Fruit fly (Drosophila melanogaster): ENCODE data around the gene CG2310.

The CG2310 gene

dm6 chr3R:29493242-29493944 is at the start of gene CG2310, which contains the start of gene Diedel:
Gene CG2310 (minus strand): TSS chr3R:29493518.
Gene Diedel (plus strand): TSS chr3R:29493852.
- TF ChIP-seq h (optimal IDR thresholded peaks at IDR 0.05) (no peak), Myc (optimal IDR thresholded peaks at IDR 0.05) (no peak), Sin3A (optimal IDR thresholded peaks at IDR 0.05) (no peak), psq (optimal IDR thresholded peaks at IDR 0.05) (no peak), insv (optimal IDR thresholded peaks at IDR 0.05) (no peak), ttk (optimal IDR thresholded peaks at IDR 0.05) (no peak)

DNA sequence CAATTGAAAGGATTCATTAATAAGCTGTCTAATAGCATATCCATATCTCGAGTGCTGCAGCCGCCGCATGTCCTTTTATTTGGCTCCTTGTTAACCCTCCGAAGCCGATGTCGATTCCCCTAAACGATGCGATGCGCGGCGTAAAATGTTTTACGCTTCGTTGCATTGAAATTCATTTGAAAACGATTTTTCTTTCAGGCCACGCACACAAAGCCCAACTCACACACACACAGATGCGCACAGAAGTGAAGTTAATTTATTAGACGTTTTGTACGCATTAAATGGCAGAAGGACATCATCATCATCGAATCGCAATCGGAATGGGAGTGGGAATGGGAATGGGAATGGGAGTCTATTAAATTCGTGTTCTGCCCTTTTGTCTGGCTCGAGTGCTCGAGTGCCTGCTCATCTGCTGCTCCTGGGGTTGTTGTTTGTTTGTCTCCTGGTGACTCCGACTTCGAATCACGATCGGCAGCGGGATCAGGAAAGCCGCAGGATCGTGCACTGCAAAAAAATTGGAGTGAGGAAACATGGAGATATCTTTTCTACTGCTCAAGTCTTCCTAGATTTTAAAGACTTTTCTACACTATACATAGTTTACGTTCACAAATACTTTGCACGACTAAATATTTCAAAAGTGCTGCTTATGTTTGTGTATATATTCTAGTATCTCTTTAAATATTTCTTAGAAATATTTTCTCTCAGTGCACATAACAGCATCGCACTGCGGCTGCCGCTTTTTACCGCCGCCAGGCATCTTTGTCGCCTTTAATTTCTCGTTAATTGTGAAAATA is 47.8 kb upstream of the CG2310 start:
- no peak for TF ChIP-seq h (optimal IDR thresholded peaks at IDR 0.05)
- no peak for TF ChIP-seq Myc (optimal IDR thresholded peaks at IDR 0.05)
- no peak for TF ChIP-seq psq (optimal IDR thresholded peaks at IDR 0.05)
- TF ChIP-seq ttk (optimal IDR thresholded peaks at IDR 0.05): no peak
- no peak for TF ChIP-seq insv (optimal IDR thresholded peaks at IDR 0.05)

DNA sequence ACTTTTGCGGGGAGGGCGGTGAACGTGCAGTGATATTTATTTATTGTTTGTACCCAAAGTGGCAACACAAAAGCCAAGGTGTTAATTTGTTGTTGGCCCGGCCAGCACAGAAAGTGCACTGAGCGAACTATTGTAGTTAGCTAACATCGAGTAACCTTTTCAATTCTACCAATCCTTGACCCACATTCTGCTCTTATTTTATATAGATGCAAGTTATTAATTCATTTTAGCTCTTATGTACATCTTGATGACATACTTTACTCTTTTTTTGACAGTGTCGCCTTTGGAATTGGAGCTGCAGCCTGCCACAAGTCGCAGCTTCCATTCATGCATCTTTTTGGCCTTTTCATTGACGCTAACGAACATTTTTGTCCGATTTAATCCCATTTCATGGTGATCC is 45.1 kb upstream of the CG2310 start:
- TF ChIP-seq Sin3A (optimal IDR thresholded peaks at IDR 0.05) (no peak), psq (optimal IDR thresholded peaks at IDR 0.05) (no peak), insv (optimal IDR thresholded peaks at IDR 0.05) (no peak), h (optimal IDR thresholded peaks at IDR 0.05) (no peak), Myc (optimal IDR thresholded peaks at IDR 0.05) (no peak), ttk (optimal IDR thresholded peaks at IDR 0.05) (no peak)

DNA sequence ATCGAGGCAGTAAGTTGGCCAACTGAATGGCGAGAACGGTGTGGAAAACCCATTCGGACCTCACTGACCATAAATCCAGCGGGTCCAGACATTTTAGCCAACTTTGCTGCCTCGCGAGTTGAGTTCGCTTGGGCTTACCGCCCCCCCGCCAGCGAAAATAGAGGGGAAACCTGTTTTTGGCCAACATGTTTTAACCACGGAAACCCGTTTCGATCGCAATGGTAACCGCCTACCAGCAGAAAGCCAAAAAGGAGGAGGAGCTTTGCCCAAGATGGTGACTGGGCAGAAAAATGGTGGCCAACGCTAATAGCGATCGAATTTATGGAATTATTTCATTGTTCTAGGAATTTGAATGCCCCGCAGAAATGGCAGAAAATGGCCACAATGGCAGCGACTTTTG is 33.2 kb upstream of the CG2310 start:
- no peak for TF ChIP-seq insv (optimal IDR thresholded peaks at IDR 0.05)
- TF ChIP-seq ttk (optimal IDR thresholded peaks at IDR 0.05): no peak
- no peak for TF ChIP-seq Sin3A (optimal IDR thresholded peaks at IDR 0.05)
- TF ChIP-seq h (optimal IDR thresholded peaks at IDR 0.05): no peak
- no peak for TF ChIP-seq psq (optimal IDR thresholded peaks at IDR 0.05)
- no peak for TF ChIP-seq Myc (optimal IDR thresholded peaks at IDR 0.05)

DNA sequence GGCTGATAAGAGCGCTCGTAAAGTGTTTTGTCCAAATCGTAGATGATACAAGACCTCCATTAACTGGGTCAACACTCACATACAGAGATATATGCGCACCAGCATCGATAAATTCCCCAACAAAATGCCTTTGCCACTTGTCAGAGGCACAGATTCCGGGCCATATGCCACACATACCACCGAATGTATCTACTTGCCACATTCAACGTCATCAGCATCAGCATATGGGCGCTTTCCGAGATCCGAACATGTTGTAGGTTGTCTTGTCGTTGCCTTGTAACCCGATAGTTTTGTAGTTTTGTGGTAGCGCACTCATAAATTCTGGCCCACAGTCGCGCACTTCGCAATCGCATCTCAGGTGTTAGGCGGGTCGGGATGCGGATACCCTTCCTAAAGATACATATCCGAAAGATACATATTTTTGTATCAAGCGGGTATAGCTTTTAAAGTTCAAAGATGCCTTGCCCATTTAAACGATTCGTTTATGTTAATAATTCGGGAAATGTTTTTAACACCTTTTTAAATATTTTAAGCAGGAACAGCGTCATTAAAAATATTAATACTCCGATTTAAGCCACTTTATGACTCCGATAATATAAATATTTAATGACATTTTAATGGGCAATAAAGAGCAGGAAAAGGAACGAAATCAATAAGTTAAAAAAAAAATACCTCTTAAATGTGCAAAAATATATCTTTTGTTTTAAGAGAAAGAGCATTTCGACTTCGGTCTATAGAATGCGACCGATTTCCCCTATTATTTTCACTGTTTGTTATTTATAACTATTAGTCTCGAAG is 30.9 kb upstream of the CG2310 start:
- TF ChIP-seq h (optimal IDR thresholded peaks at IDR 0.05): no peak
- no peak for TF ChIP-seq ttk (optimal IDR thresholded peaks at IDR 0.05)
- no peak for TF ChIP-seq Myc (optimal IDR thresholded peaks at IDR 0.05)
- no peak for TF ChIP-seq insv (optimal IDR thresholded peaks at IDR 0.05)
- no peak for TF ChIP-seq Sin3A (optimal IDR thresholded peaks at IDR 0.05)
- no peak for TF ChIP-seq psq (optimal IDR thresholded peaks at IDR 0.05)

DNA sequence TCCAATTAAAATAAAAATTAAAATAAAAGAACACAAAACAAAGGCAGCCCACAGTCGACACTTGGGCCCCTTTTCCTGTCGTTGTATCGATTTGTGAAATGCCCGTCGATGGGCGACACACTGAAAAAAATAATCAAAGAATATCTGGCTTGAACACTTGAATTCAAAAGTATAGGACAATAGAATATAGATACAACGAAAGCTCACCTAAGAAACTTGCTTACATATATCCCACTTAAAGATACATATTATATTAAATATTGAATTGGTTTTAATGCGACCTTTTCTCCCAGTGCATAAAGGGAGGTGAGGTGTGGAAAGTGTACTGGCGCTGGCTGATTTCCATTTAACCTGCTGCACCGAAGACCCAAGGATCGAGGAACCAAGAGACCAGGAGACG is 28.8 kb upstream of the CG2310 start:
- TF ChIP-seq Myc (optimal IDR thresholded peaks at IDR 0.05) (no peak), h (optimal IDR thresholded peaks at IDR 0.05) (no peak), ttk (optimal IDR thresholded peaks at IDR 0.05) (no peak), insv (optimal IDR thresholded peaks at IDR 0.05) (no peak), Sin3A (optimal IDR thresholded peaks at IDR 0.05) (no peak), psq (optimal IDR thresholded peaks at IDR 0.05) (no peak)

dm6 chr3R:29520215-29520614 is 26.9 kb upstream of the CG2310 start:
- TF ChIP-seq psq (optimal IDR thresholded peaks at IDR 0.05) (no peak), ttk (optimal IDR thresholded peaks at IDR 0.05) (no peak), insv (optimal IDR thresholded peaks at IDR 0.05) (no peak), Myc (optimal IDR thresholded peaks at IDR 0.05) (no peak), h (optimal IDR thresholded peaks at IDR 0.05) (no peak), Sin3A (optimal IDR thresholded peaks at IDR 0.05) (no peak)

DNA sequence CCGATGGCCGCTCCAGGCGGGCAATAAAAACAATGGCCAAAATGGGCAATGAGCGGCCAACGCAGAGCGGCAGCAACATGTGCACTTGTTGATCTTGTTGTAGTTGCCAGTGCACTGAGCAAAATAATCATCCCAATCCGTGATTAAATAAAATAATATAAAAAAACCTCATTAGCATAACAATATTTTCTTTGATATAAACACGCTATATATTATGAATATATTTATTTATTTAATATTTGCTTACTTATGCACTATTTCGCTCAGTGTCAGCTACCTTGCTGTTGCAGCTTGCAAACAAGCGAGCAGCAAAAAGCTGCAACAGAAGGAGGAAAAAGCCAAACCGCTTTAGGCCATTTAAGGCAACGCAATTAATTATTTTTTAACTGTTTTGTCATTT is 26.0 kb upstream of the CG2310 start:
- TF ChIP-seq h (optimal IDR thresholded peaks at IDR 0.05) (no peak), ttk (optimal IDR thresholded peaks at IDR 0.05) (no peak), psq (optimal IDR thresholded peaks at IDR 0.05) (no peak), Sin3A (optimal IDR thresholded peaks at IDR 0.05) (no peak), Myc (optimal IDR thresholded peaks at IDR 0.05) (no peak), insv (optimal IDR thresholded peaks at IDR 0.05) (no peak)

DNA sequence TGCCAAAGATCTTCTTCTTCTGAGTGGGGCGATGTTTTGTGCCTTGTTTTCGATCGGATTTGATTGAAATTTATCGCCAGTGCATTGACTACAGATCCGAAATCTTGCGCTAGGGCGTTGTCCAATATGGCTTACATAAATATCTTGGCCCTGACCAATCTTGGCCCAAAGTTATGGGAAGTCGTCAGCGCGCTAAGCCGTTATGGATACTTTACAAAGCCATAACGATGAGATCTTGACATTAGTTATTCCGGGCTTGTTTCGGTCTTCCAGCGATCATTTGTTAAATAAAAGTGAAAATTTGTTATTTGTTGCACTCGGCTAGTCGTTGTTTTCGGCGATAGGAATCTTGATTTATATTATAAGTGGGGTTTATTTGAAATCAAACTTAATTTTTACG is 25.2 kb upstream of the CG2310 start:
- no peak for TF ChIP-seq ttk (optimal IDR thresholded peaks at IDR 0.05)
- no peak for TF ChIP-seq Myc (optimal IDR thresholded peaks at IDR 0.05)
- TF ChIP-seq Sin3A (optimal IDR thresholded peaks at IDR 0.05): no peak
- TF ChIP-seq psq (optimal IDR thresholded peaks at IDR 0.05): no peak
- no peak for TF ChIP-seq h (optimal IDR thresholded peaks at IDR 0.05)

DNA sequence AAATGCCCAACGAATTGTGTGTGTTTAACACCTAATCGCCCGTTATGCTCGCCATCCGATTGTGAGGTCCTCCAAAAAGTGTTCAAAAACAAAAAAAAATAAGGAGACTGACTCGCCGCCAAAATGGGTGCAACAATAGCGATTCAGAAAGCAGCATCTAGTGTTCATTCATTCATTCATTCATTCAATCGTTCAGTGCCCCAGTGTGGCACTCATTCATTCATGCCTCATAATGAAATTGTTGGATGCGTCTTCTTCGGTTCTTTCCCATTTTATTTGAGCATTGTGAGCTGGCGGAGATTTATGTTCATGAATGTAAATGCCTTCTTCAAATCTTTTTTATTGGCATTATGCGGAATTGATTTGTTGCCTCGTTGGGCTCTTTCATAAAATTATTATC is 24.6 kb upstream of the CG2310 start:
- TF ChIP-seq psq (optimal IDR thresholded peaks at IDR 0.05) (no peak), Sin3A (optimal IDR thresholded peaks at IDR 0.05) (no peak), ttk (optimal IDR thresholded peaks at IDR 0.05) (no peak), h (optimal IDR thresholded peaks at IDR 0.05) (no peak)

dm6 chr3R:29516766-29517165 is 23.4 kb upstream of the CG2310 start:
- no peak for TF ChIP-seq h (optimal IDR thresholded peaks at IDR 0.05)
- no peak for TF ChIP-seq Myc (optimal IDR thresholded peaks at IDR 0.05)

- TF ChIP-seq h (optimal IDR thresholded peaks at IDR 0.05): no peak
- no peak for TF ChIP-seq Sin3A (optimal IDR thresholded peaks at IDR 0.05)
- no peak for TF ChIP-seq Myc (optimal IDR thresholded peaks at IDR 0.05)
- no peak for TF ChIP-seq ttk (optimal IDR thresholded peaks at IDR 0.05)
- TF ChIP-seq insv (optimal IDR thresholded peaks at IDR 0.05): no peak
- no peak for TF ChIP-seq psq (optimal IDR thresholded peaks at IDR 0.05)
These were observed 22.1 kb upstream of the CG2310 start, which contains the start of gene ND-20L for dm6 chr3R:29515417-29515816. Gene ND-20L (plus strand): TSS chr3R:29515717.

Data from Kc167 (cell line).